Worm (Caenorhabditis elegans) whole organism, L4 larva: Measurements from ENCODE around the gene Y54G2A.48.

Experiments used
- attf-4 ChIP-seq: sonication (generic microtip); optimal IDR thresholded peaks from 3 replicates; lab custom pipeline; 2017; ENCODE audit warnings: missing biosample characterization, missing genetic modification characterization
- ces-1 ChIP-seq: fragments of 150-350 bp; sonication (generic microtip); optimal IDR thresholded peaks from 4 replicates; lab custom pipeline; 2014; ENCODE audit warnings: missing biosample characterization, missing genetic modification reagents, missing genetic modification characterization
- ztf-7 ChIP-seq: fragments of 150-350 bp; optimal IDR thresholded peaks from 2 replicates; lab custom pipeline; 2014; ENCODE audit warnings: missing biosample characterization, missing genetic modification characterization

DNA sequence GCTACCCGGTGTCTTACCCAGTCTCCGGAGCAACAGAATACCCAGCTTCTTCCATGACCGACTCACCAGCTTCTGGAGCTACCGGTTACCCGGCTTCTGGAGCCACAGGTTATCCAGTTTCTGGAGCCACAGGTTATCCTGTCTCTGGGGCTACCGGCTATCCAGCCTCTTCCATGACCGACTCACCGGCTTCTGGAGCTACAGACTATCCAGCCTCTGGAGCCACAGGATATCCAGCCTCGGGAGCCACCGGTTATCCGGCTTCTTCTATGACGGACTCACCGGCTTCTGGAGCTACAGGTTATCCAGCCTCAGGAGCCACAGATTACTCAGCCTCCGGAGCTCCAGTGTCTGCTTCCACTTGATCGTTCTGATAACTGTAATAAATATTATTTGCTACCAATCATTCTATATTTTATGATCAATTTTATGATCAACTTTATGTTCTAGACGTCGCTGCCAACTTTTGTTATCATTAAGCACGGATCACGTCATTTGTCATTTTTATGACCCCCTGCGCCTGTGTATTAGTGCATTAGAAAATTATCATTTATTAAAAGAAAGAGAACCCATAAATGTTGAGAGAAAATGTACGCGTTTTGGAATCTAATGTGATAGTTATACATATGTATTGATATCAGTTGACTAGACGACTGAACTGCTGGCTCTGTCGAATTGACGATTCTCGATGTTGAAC lies 22.7 kb upstream of the Y54G2A.48 start:
- TF ChIP-seq ztf-7 (no peak), ces-1 (no peak), attf-4 (tag; lab: Kevin White, UChicago) (no peak)
